Fruit fly (Drosophila melanogaster) whole organism, embryonic: Measurements from ENCODE around the gene Spt3.

Experiments
- Hsf ChIP-seq: fragments of 200-800 bp; sonication (Bioruptor generic); optimal IDR thresholded peaks from 3 replicates; lab custom pipeline; 2016; ENCODE audit warnings: missing biosample characterization, missing genetic modification characterization
- al ChIP-seq: fragments of 200-800 bp; sonication (Bioruptor generic); IDR thresholded peaks from 2 replicates; pipeline ENCODE4 v1.3.6; 2022; ENCODE audit warnings: missing biosample characterization, missing genetic modification characterization
- chn ChIP-seq: fragments of 200-800 bp; sonication (Bioruptor generic); optimal IDR thresholded peaks from 2 replicates; lab custom pipeline; 2016; ENCODE audit warnings: missing biosample characterization, missing genetic modification characterization
- fd102C ChIP-seq: fragments of 200-800 bp; sonication (Bioruptor generic); optimal IDR thresholded peaks from 2 replicates; lab custom pipeline; 2018; ENCODE audit warnings: missing biosample characterization, mild to moderate bottlenecking, missing genetic modification characterization, moderate library complexity
- z ChIP-seq: fragments of 200-800 bp; sonication (Bioruptor generic); IDR thresholded peaks from 3 replicates; pipeline ENCODE4 v1.3.6; 2022; ENCODE audit warnings: missing biosample characterization, missing genetic modification characterization

DNA sequence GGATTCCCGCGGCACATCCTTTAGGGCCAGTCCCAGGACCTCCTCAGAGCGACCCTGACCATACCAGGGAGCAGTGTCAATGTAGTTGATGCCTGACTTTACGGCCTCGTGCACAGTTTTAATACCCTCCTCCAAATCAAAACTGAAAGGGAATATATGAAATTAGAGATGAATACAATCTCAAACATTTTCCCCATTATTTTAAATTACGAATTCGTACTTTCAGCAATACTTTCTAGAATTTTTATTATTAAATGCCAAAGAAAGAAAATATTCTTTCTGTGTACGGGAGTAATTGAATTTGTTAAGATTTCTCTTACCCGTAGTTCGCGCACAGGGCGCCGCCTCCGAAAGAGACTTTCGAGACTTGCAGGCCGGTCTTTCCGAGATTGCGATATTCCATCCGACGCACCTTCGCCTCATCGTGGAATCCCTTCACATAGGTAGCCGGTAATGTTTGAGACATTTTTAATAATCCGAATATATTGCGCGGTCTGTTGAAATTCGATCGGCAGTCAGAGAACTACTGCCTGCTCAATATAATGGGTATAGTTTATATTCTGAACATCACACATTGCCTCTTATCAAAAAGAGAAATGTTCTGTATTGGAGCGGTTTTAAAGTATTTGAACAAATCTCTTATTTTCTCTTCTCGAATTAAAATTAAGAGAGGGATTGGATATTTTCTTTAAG lies 36.9 kb upstream of the Spt3 start, which contains the start of gene CG18547:
- TF ChIP-seq z (0 out of 3 replicates have a peak, but pooled peaks have one; percentile 36), fd102C (GFP tag; lab: Kevin White, UChicago) (no peak), chn (GFP tag; lab: Kevin White, UChicago) (no peak), Hsf (GFP tag; lab: Kevin White, UChicago) (no peak), al (GFP tag; lab: Robert Waterston, UW) (no peak)
